Fruit fly (Drosophila melanogaster) whole organism, embryonic: ENCODE measurements around the gene CG5262.

Source experiments
- Asciz ChIP-seq: fragments of 200-800 bp; sonication (Bioruptor generic); optimal IDR thresholded peaks from 2 replicates; lab custom pipeline; 2017; ENCODE audit warnings: missing biosample characterization, mild to moderate bottlenecking, missing genetic modification characterization, missing genetic modification reagents
- Atf-2 ChIP-seq: fragments of 200-800 bp; sonication (Bioruptor generic); optimal IDR thresholded peaks from 2 replicates; lab custom pipeline; 2016; ENCODE audit warnings: missing biosample characterization, missing genetic modification characterization
- Bdp1 ChIP-seq: fragments of 200-800 bp; sonication (Bioruptor generic); optimal IDR thresholded peaks from 3 replicates; lab custom pipeline; 2016; ENCODE audit warnings: missing biosample characterization, missing genetic modification characterization
- CG12219 ChIP-seq: fragments of 200-800 bp; sonication (Bioruptor generic); optimal IDR thresholded peaks from 3 replicates; lab custom pipeline; 2018; ENCODE audit warnings: missing biosample characterization, mild to moderate bottlenecking, missing genetic modification characterization
- CG12659 ChIP-seq: fragments of 200-800 bp; sonication (Bioruptor generic); optimal IDR thresholded peaks from 3 replicates; lab custom pipeline; 2017; ENCODE audit warnings: mild to moderate bottlenecking, missing biosample characterization, missing genetic modification reagents, missing genetic modification characterization
- CG13296 ChIP-seq: fragments of 200-800 bp; sonication (Bioruptor generic); optimal IDR thresholded peaks from 3 replicates; lab custom pipeline; 2018; ENCODE audit warnings: missing biosample characterization, mild to moderate bottlenecking, missing genetic modification characterization
- CG1647 ChIP-seq: fragments of 200-800 bp; sonication (Bioruptor generic); optimal IDR thresholded peaks from 3 replicates; lab custom pipeline; 2016; ENCODE audit warnings: missing biosample characterization, missing genetic modification characterization
- CG16815 ChIP-seq: fragments of 200-800 bp; sonication (Bioruptor generic); optimal IDR thresholded peaks from 3 replicates; lab custom pipeline; 2017; ENCODE audit warnings: missing biosample characterization, mild to moderate bottlenecking, missing genetic modification characterization
- CG17385 ChIP-seq: fragments of 200-800 bp; sonication (Bioruptor generic); optimal IDR thresholded peaks from 3 replicates; lab custom pipeline; 2018; ENCODE audit warnings: missing biosample characterization, mild to moderate bottlenecking, missing genetic modification characterization
- CG17568 ChIP-seq: fragments of 200-800 bp; sonication (Bioruptor generic); optimal IDR thresholded peaks from 2 replicates; lab custom pipeline; 2018; ENCODE audit warnings: missing biosample characterization, mild to moderate bottlenecking, missing genetic modification characterization, moderate library complexity
- CG18619 ChIP-seq: fragments of 200-800 bp; sonication (Bioruptor generic); optimal IDR thresholded peaks from 3 replicates; lab custom pipeline; 2017; ENCODE audit warnings: missing biosample characterization, mild to moderate bottlenecking, missing genetic modification characterization
- CG2199 ChIP-seq: fragments of 200-800 bp; sonication (Bioruptor generic); IDR thresholded peaks from 3 replicates; pipeline ENCODE4 v1.3.6; 2022; ENCODE audit warnings: missing biosample characterization, missing genetic modification characterization
- CG2202 ChIP-seq: fragments of 200-800 bp; sonication (Bioruptor generic); optimal IDR thresholded peaks from 2 replicates; lab custom pipeline; 2018; ENCODE audit warnings: missing biosample characterization, mild to moderate bottlenecking, missing genetic modification characterization
- CG6683 ChIP-seq: fragments of 200-800 bp; sonication (Bioruptor generic); optimal IDR thresholded peaks from 2 replicates; lab custom pipeline; 2017; ENCODE audit warnings: missing biosample characterization, mild to moderate bottlenecking, missing genetic modification characterization, missing genetic modification reagents
- CG6854 ChIP-seq: fragments of 200-800 bp; sonication (Bioruptor generic); optimal IDR thresholded peaks from 3 replicates; lab custom pipeline; 2017; ENCODE audit warnings: missing biosample characterization, mild to moderate bottlenecking, missing genetic modification characterization
- CG9437 ChIP-seq: fragments of 200-800 bp; sonication (Bioruptor generic); optimal IDR thresholded peaks from 2 replicates; lab custom pipeline; 2018; ENCODE audit warnings: missing biosample characterization, mild to moderate bottlenecking, missing genetic modification characterization
- Chrac-16 ChIP-seq: fragments of 200-800 bp; sonication (Bioruptor generic); optimal IDR thresholded peaks from 3 replicates; lab custom pipeline; 2016; ENCODE audit warnings: missing biosample characterization, missing genetic modification characterization
- D ChIP-seq, 2 experiments: fragments of 200-800 bp in 1 of 2; fragments of >200 bp in 1 of 2; sonication (Bioruptor generic) in 1 of 2; optimal IDR thresholded peaks; 2 replicates in 1 of 2; 3 replicates in 1 of 2; lab custom pipeline; 2017; ENCODE audit warnings: mild to moderate bottlenecking in 1 of 2, missing biosample characterization in 1 of 2, missing genetic modification characterization in 1 of 2, missing genetic modification reagents in 1 of 2
- Dek ChIP-seq: fragments of 200-800 bp; sonication (Bioruptor generic); optimal IDR thresholded peaks from 3 replicates; lab custom pipeline; 2019; ENCODE audit warnings: missing biosample characterization, mild to moderate bottlenecking, missing genetic modification characterization, moderate library complexity
- Fer1 ChIP-seq: fragments of 200-800 bp; sonication (Bioruptor generic); optimal IDR thresholded peaks from 2 replicates; lab custom pipeline; 2017; ENCODE audit warnings: missing biosample characterization, mild to moderate bottlenecking, missing genetic modification characterization
- Hey ChIP-seq: fragments of 200-800 bp; sonication (Bioruptor generic); optimal IDR thresholded peaks from 3 replicates; lab custom pipeline; 2018; ENCODE audit warnings: missing biosample characterization, mild to moderate bottlenecking, missing genetic modification characterization
- HmgZ ChIP-seq: fragments of 200-800 bp; sonication (Bioruptor generic); optimal IDR thresholded peaks from 2 replicates; lab custom pipeline; 2018; ENCODE audit warnings: missing biosample characterization, mild to moderate bottlenecking, missing genetic modification characterization
- Hr3 ChIP-seq: fragments of 200-800 bp; sonication (Bioruptor generic); optimal IDR thresholded peaks from 3 replicates; lab custom pipeline; 2016; ENCODE audit warnings: missing biosample characterization, missing genetic modification characterization
- MTF-1 ChIP-seq: fragments of 200-800 bp; sonication (Bioruptor generic); optimal IDR thresholded peaks from 2 replicates; lab custom pipeline; 2018; ENCODE audit warnings: missing biosample characterization, mild to moderate bottlenecking, missing genetic modification characterization, borderline replicate concordance
- Med ChIP-seq: fragments of 200-800 bp; sonication (Bioruptor generic); peaks from one replicate; lab custom pipeline; 2016; ENCODE audit warnings: missing biosample characterization, missing genetic modification characterization, mild to moderate bottlenecking, inconsistent platforms, moderate library complexity
- NC2β ChIP-seq: fragments of 200-800 bp; sonication (Bioruptor generic); optimal IDR thresholded peaks from 2 replicates; lab custom pipeline; 2016; ENCODE audit warnings: missing biosample characterization, missing genetic modification characterization
- NFAT ChIP-seq: fragments of 200-800 bp; sonication (Bioruptor generic); IDR thresholded peaks from 2 replicates; pipeline ENCODE4 v1.3.6; 2022; ENCODE audit warnings: missing biosample characterization, missing genetic modification characterization
- Poxn ChIP-seq: fragments of 200-800 bp; sonication (Bioruptor generic); IDR thresholded peaks from 2 replicates; pipeline ENCODE4 v1.3.6; 2022; ENCODE audit warnings: missing biosample characterization, missing genetic modification characterization
- Usf ChIP-seq: fragments of 200-800 bp; sonication (Bioruptor generic); optimal IDR thresholded peaks from 2 replicates; lab custom pipeline; 2017; ENCODE audit warnings: missing genotype, missing biosample characterization, missing genetic modification characterization
- corto ChIP-seq: fragments of 200-800 bp; sonication (Bioruptor generic); optimal IDR thresholded peaks from 2 replicates; lab custom pipeline; 2016; ENCODE audit warnings: missing biosample characterization, mild to moderate bottlenecking, missing genetic modification characterization, moderate library complexity
- disco-r ChIP-seq: fragments of 200-800 bp; sonication (Bioruptor generic); optimal IDR thresholded peaks from 2 replicates; lab custom pipeline; 2016; ENCODE audit warnings: missing biosample characterization, missing genetic modification characterization
- fd96Cb ChIP-seq: fragments of 200-800 bp; sonication (Bioruptor generic); optimal IDR thresholded peaks from 2 replicates; lab custom pipeline; 2018; ENCODE audit warnings: missing biosample characterization, mild to moderate bottlenecking, missing genetic modification characterization, moderate library complexity
- gcm ChIP-seq: fragments of 200-800 bp; sonication (Bioruptor generic); optimal IDR thresholded peaks from 2 replicates; lab custom pipeline; 2019; ENCODE audit warnings: missing biosample characterization, mild to moderate bottlenecking, missing genetic modification characterization, moderate library complexity
- hkb ChIP-seq, 2 experiments: fragments of 200-800 bp in 1 of 2; fragments of >200 bp in 1 of 2; sonication (Bioruptor generic) in 1 of 2; IDR thresholded peaks in 1 of 2; optimal IDR thresholded peaks in 1 of 2; 2 replicates each; pipeline versions ENCODE4 v1.3.6 to Lab custom; 2017 to 2022; ENCODE audit warnings: missing biosample characterization in 1 of 2, missing genetic modification characterization in 1 of 2
- jing ChIP-seq: fragments of 200-800 bp; sonication (Bioruptor generic); optimal IDR thresholded peaks from 2 replicates; lab custom pipeline; 2018; ENCODE audit warnings: missing biosample characterization, mild to moderate bottlenecking, missing genetic modification characterization
- lbe ChIP-seq: fragments of 200-800 bp; sonication (Bioruptor generic); optimal IDR thresholded peaks from 2 replicates; lab custom pipeline; 2016; ENCODE audit warnings: missing biosample characterization, mild to moderate bottlenecking, missing genetic modification characterization
- lov ChIP-seq, 2 experiments: fragments of 200-800 bp in 1 of 2; fragments of >200 bp in 1 of 2; sonication (Bioruptor generic) in 1 of 2; IDR thresholded peaks in 1 of 2; optimal IDR thresholded peaks in 1 of 2; 2 replicates in 1 of 2; 3 replicates in 1 of 2; pipeline versions ENCODE4 v1.3.6 to Lab custom; 2017 to 2022; ENCODE audit warnings: missing biosample characterization in 1 of 2, missing genetic modification characterization in 1 of 2
- mam ChIP-seq: fragments of 200-800 bp; sonication (Bioruptor generic); optimal IDR thresholded peaks from 3 replicates; lab custom pipeline; 2016; ENCODE audit warnings: missing biosample characterization, missing genetic modification characterization
- mld ChIP-seq: fragments of 200-800 bp; sonication (Bioruptor generic); IDR thresholded peaks from 3 replicates; pipeline ENCODE4 v1.3.6; 2022; ENCODE audit warnings: missing biosample characterization, missing genetic modification characterization; ENCODE audit not compliant: partially characterized antibody
- run ChIP-seq: fragments of 200-800 bp; sonication (Bioruptor generic); optimal IDR thresholded peaks from 3 replicates; lab custom pipeline; 2018; ENCODE audit warnings: missing biosample characterization, mild to moderate bottlenecking, missing genetic modification characterization
- scrt ChIP-seq: fragments of 200-800 bp; sonication (Bioruptor generic); optimal IDR thresholded peaks from 2 replicates; lab custom pipeline; 2018; ENCODE audit warnings: missing biosample characterization, mild to moderate bottlenecking, missing genetic modification characterization, moderate library complexity
- stc ChIP-seq: fragments of 200-800 bp; sonication (Bioruptor generic); IDR thresholded peaks from 2 replicates; pipeline ENCODE4 v1.3.6; 2022; ENCODE audit warnings: missing biosample characterization, missing genetic modification characterization
- tna ChIP-seq: fragments of 200-800 bp; sonication (Bioruptor generic); IDR thresholded peaks from 2 replicates; pipeline ENCODE4 v1.3.6; 2022; ENCODE audit warnings: missing biosample characterization, missing genetic modification characterization; ENCODE audit not compliant: partially characterized antibody
- vnd ChIP-seq: fragments of 200-800 bp; sonication (Bioruptor generic); IDR thresholded peaks from 3 replicates; pipeline ENCODE4 v1.3.6; 2022; ENCODE audit warnings: missing biosample characterization, missing genetic modification characterization; ENCODE audit not compliant: partially characterized antibody
- vvl ChIP-seq: fragments of 200-800 bp; sonication (Bioruptor generic); IDR thresholded peaks from 2 replicates; pipeline ENCODE4 v1.3.6; 2022; ENCODE audit warnings: missing biosample characterization, missing genetic modification characterization
- z ChIP-seq: fragments of 200-800 bp; sonication (Bioruptor generic); IDR thresholded peaks from 3 replicates; pipeline ENCODE4 v1.3.6; 2022; ENCODE audit warnings: missing biosample characterization, missing genetic modification characterization

Gene CG5262

DNA sequence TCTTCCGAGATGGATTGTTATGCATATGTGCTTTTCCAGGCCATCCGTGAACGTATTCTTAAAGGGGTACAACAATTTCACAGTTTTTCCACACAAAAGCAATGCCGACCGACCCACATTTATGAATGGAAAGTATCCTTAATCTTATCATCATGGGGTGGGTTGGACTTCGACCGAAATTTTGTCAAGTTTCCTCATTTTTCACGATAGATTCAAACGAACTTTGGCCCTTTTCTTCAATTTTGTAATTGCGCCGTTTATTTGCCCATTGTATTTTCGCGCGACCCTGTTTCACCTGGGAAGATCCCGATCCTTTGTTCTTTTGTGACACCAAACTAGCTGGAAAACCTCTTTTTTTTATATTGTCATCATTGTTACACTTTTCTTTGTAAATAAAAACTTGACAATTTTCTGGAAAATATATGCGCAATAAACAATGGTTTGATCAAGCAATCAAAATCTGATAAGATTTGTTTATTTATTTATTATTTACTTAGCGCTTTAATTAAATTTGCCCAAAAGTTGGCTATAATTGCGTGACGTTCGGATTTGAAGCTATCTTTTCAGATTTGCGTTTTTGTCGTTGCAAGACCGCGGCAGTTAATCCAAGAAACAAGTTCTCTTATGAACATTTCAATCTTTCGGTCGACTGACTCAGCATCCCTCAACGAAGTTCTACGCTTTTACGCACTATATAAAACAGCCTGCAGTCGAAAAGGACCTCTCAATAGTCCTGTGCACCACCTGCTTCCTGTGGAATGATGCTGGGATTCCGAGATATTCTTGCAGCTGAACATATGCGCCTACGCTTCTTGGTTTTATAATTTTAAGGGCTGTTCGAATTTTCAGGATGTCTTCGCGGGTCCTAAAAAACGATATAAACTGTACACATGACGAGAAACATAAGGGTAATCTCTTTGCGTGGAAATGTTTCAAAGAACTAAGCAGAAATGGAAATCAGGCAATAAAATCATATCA, 24.0 kb downstream of the CG5262 start (continued):
- TF ChIP-seq z (GFP tag; lab: Robert Waterston, UW) (no peak), Chrac-16 (GFP tag; lab: Kevin White, UChicago) (no peak), lbe (no peak), MTF-1 (GFP tag; lab: Kevin White, UChicago) (peak; percentile 30), Poxn (GFP tag; lab: Robert Waterston, UW) (no peak), tna (GFP tag; lab: Robert Waterston, UW) (no peak), disco-r (no peak), CG6854 (no peak), Fer1 (GFP tag; lab: Kevin White, UChicago) (peak; percentile 71), stc (GFP tag; lab: Robert Waterston, UW) (no peak), CG6683 (GFP tag; lab: Kevin White, UChicago) (no peak), CG17568 (GFP tag; lab: Kevin White, UChicago) (peak; percentile 73), CG12219 (GFP tag; lab: Kevin White, UChicago) (peak; percentile 37), lov (optimal IDR thresholded peaks at IDR 0.05; lab: Kevin White, UChicago) (no peak), lov (GFP tag; IDR thresholded peaks at IDR 0.05; lab: Robert Waterston, UW) (no peak), CG2202 (tag; lab: Kevin White, UChicago) (no peak), Usf (GFP tag; lab: Kevin White, UChicago) (no peak), CG13296 (GFP tag; lab: Kevin White, UChicago) (peak; percentile 73), gcm (GFP tag; lab: Kevin White, UChicago) (peak; percentile 24), corto (GFP tag; lab: Kevin White, UChicago) (no peak), Hey (tag; lab: Kevin White, UChicago) (no peak), Hr3 (no peak), CG18619 (GFP tag; lab: Kevin White, UChicago) (no peak), Med (peak; percentile 4), CG9437 (GFP tag; lab: Kevin White, UChicago) (no peak), Bdp1 (GFP tag; lab: Kevin White, UChicago) (no peak), CG16815 (no peak), Asciz (GFP tag; lab: Kevin White, UChicago) (peak; percentile 57), hkb (optimal IDR thresholded peaks at IDR 0.05; lab: Kevin White, UChicago) (no peak), hkb (GFP tag; IDR thresholded peaks at IDR 0.05; lab: Robert Waterston, UW) (peak; percentile 38; the same call in 1 of the 2 replicates), CG2199 (peak; percentile 83; the same call in 2 of the 3 replicates), vvl (GFP tag; lab: Robert Waterston, UW) (peak; percentile 47; the same call in 1 of the 2 replicates), jing (GFP tag; lab: Kevin White, UChicago) (no peak), Dek (peak; percentile 15), HmgZ (peak; percentile 48), vnd (no peak), fd96Cb (tag; lab: Kevin White, UChicago) (no peak), CG17385 (peak; percentile 45), NC2β (GFP tag; lab: Kevin White, UChicago) (no peak), D (optimal IDR thresholded peaks at IDR 0.05; lab: Kevin White, UChicago) (no peak), D (GFP tag; optimal IDR thresholded peaks at IDR 0.05; lab: Kevin White, UChicago) (no peak), NFAT (GFP tag; lab: Robert Waterston, UW) (no peak), Atf-2 (GFP tag; lab: Kevin White, UChicago) (no peak), CG1647 (no peak), CG12659 (GFP tag; lab: Kevin White, UChicago) (peak; percentile 9), run (peak; percentile 12), mld (GFP tag; lab: Robert Waterston, UW) (no peak), scrt (peak; percentile 31), mam (GFP tag; lab: Kevin White, UChicago) (no peak)
